Fruit fly (Drosophila melanogaster) Kc167 (cell line): ENCODE results near the gene Zasp67.

Source experiments
- Myc ChIP-seq: fragments of >200 bp; optimal IDR thresholded peaks from 2 replicates; lab custom pipeline; 2017; ENCODE audit warnings: missing external identifiers
- Sin3A ChIP-seq: fragments of >200 bp; optimal IDR thresholded peaks from 2 replicates; lab custom pipeline; 2018; ENCODE audit warnings: missing external identifiers
- h ChIP-seq: fragments of >200 bp; optimal IDR thresholded peaks from 3 replicates; lab custom pipeline; 2018; ENCODE audit warnings: missing external identifiers
- insv ChIP-seq: fragments of >200 bp; optimal IDR thresholded peaks from 3 replicates; lab custom pipeline; 2018; ENCODE audit warnings: missing external identifiers
- psq ChIP-seq: fragments of >200 bp; optimal IDR thresholded peaks from 2 replicates; lab custom pipeline; 2017; ENCODE audit warnings: missing external identifiers
- ttk ChIP-seq: sonication (Bioruptor generic); optimal IDR thresholded peaks from 2 replicates; lab custom pipeline; 2017; ENCODE audit warnings: missing external identifiers

The Zasp67 gene

dm6 chr3L:9775728-9776127, 21.8 kb downstream of the Zasp67 start:
- TF ChIP-seq psq (lab: Kevin White, UChicago) = no peak
- TF ChIP-seq ttk = no peak

dm6 chr3L:9768385-9768784, 29.1 kb downstream of the Zasp67 start:
- TF ChIP-seq insv (lab: Kevin White, UChicago) (no peak), ttk (no peak), Myc (lab: Kevin White, UChicago) (no peak), Sin3A (lab: Kevin White, UChicago) (no peak), h (no peak), psq (lab: Kevin White, UChicago) (no peak)

- no peak for TF ChIP-seq Myc (lab: Kevin White, UChicago)
- no peak for TF ChIP-seq insv (lab: Kevin White, UChicago)
- TF ChIP-seq Sin3A (lab: Kevin White, UChicago) = no peak
- TF ChIP-seq psq (lab: Kevin White, UChicago) = no peak
- no peak for TF ChIP-seq h
- TF ChIP-seq ttk = no peak
These were observed 29.7 kb downstream of the Zasp67 start for dm6 chr3L:9767636-9768358.

dm6 chr3L:9766364-9766763, 31.1 kb downstream of the Zasp67 start:
- TF ChIP-seq insv (lab: Kevin White, UChicago) (no peak), Myc (lab: Kevin White, UChicago) (no peak), ttk (no peak), h (no peak), Sin3A (lab: Kevin White, UChicago) (no peak), psq (lab: Kevin White, UChicago) (no peak)

dm6 chr3L:9765710-9766005, 31.8 kb downstream of the Zasp67 start:
- no peak for TF ChIP-seq Sin3A (lab: Kevin White, UChicago)
- TF ChIP-seq psq (lab: Kevin White, UChicago) = no peak
- no peak for TF ChIP-seq Myc (lab: Kevin White, UChicago)
- TF ChIP-seq insv (lab: Kevin White, UChicago) = no peak

dm6 chr3L:9764915-9765709, 32.4 kb downstream of the Zasp67 start:
- TF ChIP-seq h (no peak), psq (lab: Kevin White, UChicago) (no peak), Myc (lab: Kevin White, UChicago) (no peak), insv (lab: Kevin White, UChicago) (no peak), Sin3A (lab: Kevin White, UChicago) (no peak), ttk (no peak)

- TF ChIP-seq insv (lab: Kevin White, UChicago) (no peak), Myc (lab: Kevin White, UChicago) (no peak), ttk (no peak), h (no peak), Sin3A (lab: Kevin White, UChicago) (no peak), psq (lab: Kevin White, UChicago) (no peak)
These were observed 33.2 kb downstream of the Zasp67 start for dm6 chr3L:9764307-9764706.

- no peak for TF ChIP-seq Sin3A (lab: Kevin White, UChicago)
- TF ChIP-seq insv (lab: Kevin White, UChicago) = no peak
- TF ChIP-seq h = no peak
- no peak for TF ChIP-seq psq (lab: Kevin White, UChicago)
- TF ChIP-seq Myc (lab: Kevin White, UChicago) = no peak
- no peak for TF ChIP-seq ttk
These were observed 34.0 kb downstream of the Zasp67 start, which contains the start of gene Ae2 for dm6 chr3L:9763389-9763917. TSS of gene Ae2 (plus strand) at chr3L:9763544.

dm6 chr3L:9762036-9762597, 35.4 kb downstream of the Zasp67 start:
- no peak for TF ChIP-seq ttk
- TF ChIP-seq insv (lab: Kevin White, UChicago) = no peak
- no peak for TF ChIP-seq Myc (lab: Kevin White, UChicago)
- TF ChIP-seq h = no peak
- TF ChIP-seq Sin3A (lab: Kevin White, UChicago) = no peak
- no peak for TF ChIP-seq psq (lab: Kevin White, UChicago)

dm6 chr3L:9760151-9760749, 37.2 kb downstream of the Zasp67 start, which contains the start of gene CG42268:
TSS of gene CG42268 (minus strand) at chr3L:9760395.
- TF ChIP-seq Sin3A (lab: Kevin White, UChicago) (no peak), ttk (no peak), psq (lab: Kevin White, UChicago) (no peak), insv (lab: Kevin White, UChicago) (no peak)

- TF ChIP-seq h (no peak), insv (lab: Kevin White, UChicago) (no peak), ttk (no peak), psq (lab: Kevin White, UChicago) (no peak), Myc (lab: Kevin White, UChicago) (no peak), Sin3A (lab: Kevin White, UChicago) (no peak)
These were observed 45.9 kb downstream of the Zasp67 start for dm6 chr3L:9751625-9752024.

- no peak for TF ChIP-seq Sin3A (lab: Kevin White, UChicago)
- no peak for TF ChIP-seq psq (lab: Kevin White, UChicago)
- TF ChIP-seq h = no peak
- TF ChIP-seq insv (lab: Kevin White, UChicago) = no peak
- TF ChIP-seq Myc (lab: Kevin White, UChicago) = no peak
- no peak for TF ChIP-seq ttk
These were observed 52.1 kb downstream of the Zasp67 start for dm6 chr3L:9745393-9745792.
